Fruit fly (Drosophila melanogaster) whole organism, adult: ENCODE measurements around the gene AIF.
A peak's percentile ranks its signal among the peaks of the same experiment; 100 is the strongest.

Source experiments
- CG11617 ChIP-seq: fragments of 200-800 bp; sonication (Bioruptor generic); optimal IDR thresholded peaks from 2 replicates; lab custom pipeline; 2017; ENCODE audit warnings: mild to moderate bottlenecking, missing biosample characterization, missing genetic modification reagents, missing genetic modification characterization
- CG12768 ChIP-seq: fragments of 200-800 bp; sonication (Bioruptor generic); optimal IDR thresholded peaks from 2 replicates; lab custom pipeline; 2017; ENCODE audit warnings: missing biosample characterization, missing genetic modification characterization, mild to moderate bottlenecking, moderate library complexity, missing genetic modification reagents
- CG14711 ChIP-seq: fragments of 200-800 bp; sonication (Bioruptor generic); optimal IDR thresholded peaks from 2 replicates; lab custom pipeline; 2018; ENCODE audit warnings: missing biosample characterization, mild to moderate bottlenecking, missing genetic modification characterization, moderate library complexity
- CG1620 ChIP-seq: fragments of 200-800 bp; sonication (Bioruptor generic); optimal IDR thresholded peaks from 2 replicates; lab custom pipeline; 2016; ENCODE audit warnings: missing biosample characterization, missing genetic modification characterization
- CG33017 ChIP-seq: fragments of 200-800 bp; sonication (Bioruptor generic); optimal IDR thresholded peaks from 2 replicates; lab custom pipeline; 2018; ENCODE audit warnings: missing biosample characterization, mild to moderate bottlenecking, missing genetic modification characterization, moderate library complexity
- CG5204 ChIP-seq: fragments of 200-800 bp; sonication (Bioruptor generic); optimal IDR thresholded peaks from 2 replicates; lab custom pipeline; 2016; ENCODE audit warnings: missing biosample characterization, missing genetic modification characterization
- CG7045 ChIP-seq: fragments of 200-800 bp; sonication (Bioruptor generic); optimal IDR thresholded peaks from 2 replicates; lab custom pipeline; 2017; ENCODE audit warnings: missing biosample characterization, mild to moderate bottlenecking, missing genetic modification characterization
- CG7101 ChIP-seq: fragments of 200-800 bp; sonication (Bioruptor generic); optimal IDR thresholded peaks from 2 replicates; lab custom pipeline; 2018; ENCODE audit warnings: missing biosample characterization, mild to moderate bottlenecking, missing genetic modification characterization, moderate library complexity
- Clk ChIP-seq: fragments of 200-800 bp; sonication (Bioruptor generic); optimal IDR thresholded peaks from 2 replicates; lab custom pipeline; 2017; ENCODE audit warnings: missing biosample characterization, missing genetic modification characterization
- Crg-1 ChIP-seq: fragments of 200-800 bp; sonication (Bioruptor generic); optimal IDR thresholded peaks from 2 replicates; lab custom pipeline; 2016; ENCODE audit warnings: missing biosample characterization, missing genetic modification characterization
- Hr96 ChIP-seq: fragments of 200-800 bp; sonication (Bioruptor generic); optimal IDR thresholded peaks from 2 replicates; lab custom pipeline; 2016; ENCODE audit warnings: missing biosample characterization, missing genetic modification characterization
- Mnt ChIP-seq: fragments of 200-800 bp; sonication (Bioruptor generic); optimal IDR thresholded peaks from 2 replicates; lab custom pipeline; 2016; ENCODE audit warnings: missing biosample characterization, mild to moderate bottlenecking, missing genetic modification characterization
- bab1 ChIP-seq: fragments of 200-800 bp; sonication (Bioruptor generic); optimal IDR thresholded peaks from 3 replicates; lab custom pipeline; 2019; ENCODE audit warnings: missing biosample characterization, mild to moderate bottlenecking, missing genetic modification characterization, moderate library complexity
- cic ChIP-seq: fragments of 200-800 bp; sonication (Bioruptor generic); optimal IDR thresholded peaks from 2 replicates; lab custom pipeline; 2017; ENCODE audit warnings: missing biosample characterization, mild to moderate bottlenecking, missing genetic modification characterization, moderate library complexity
- cnc ChIP-seq, 2 experiments: fragments of >200 bp; optimal IDR thresholded peaks; 2 replicates each; lab custom pipeline; 2017
- kay ChIP-seq: fragments of 200-800 bp; sonication (Bioruptor generic); peaks from one replicate; lab custom pipeline; 2016; ENCODE audit warnings: missing biosample characterization, missing genetic modification characterization, borderline replicate concordance
- ovo ChIP-seq: fragments of 200-800 bp; sonication (Bioruptor generic); optimal IDR thresholded peaks from 2 replicates; lab custom pipeline; 2016; ENCODE audit warnings: missing biosample characterization, missing genetic modification characterization
- pad ChIP-seq: fragments of 200-800 bp; sonication (Bioruptor generic); optimal IDR thresholded peaks from 3 replicates; lab custom pipeline; 2017; ENCODE audit warnings: missing biosample characterization, missing genetic modification characterization, mild to moderate bottlenecking, moderate library complexity, missing genetic modification reagents
- tj ChIP-seq: fragments of 200-800 bp; sonication (Bioruptor generic); optimal IDR thresholded peaks from 3 replicates; lab custom pipeline; 2017; ENCODE audit warnings: missing biosample characterization, mild to moderate bottlenecking, missing genetic modification characterization, moderate library complexity
- toe ChIP-seq: fragments of 200-800 bp; sonication (Bioruptor generic); optimal IDR thresholded peaks from 2 replicates; lab custom pipeline; 2016; ENCODE audit warnings: missing biosample characterization, missing genetic modification characterization

The AIF gene

DNA sequence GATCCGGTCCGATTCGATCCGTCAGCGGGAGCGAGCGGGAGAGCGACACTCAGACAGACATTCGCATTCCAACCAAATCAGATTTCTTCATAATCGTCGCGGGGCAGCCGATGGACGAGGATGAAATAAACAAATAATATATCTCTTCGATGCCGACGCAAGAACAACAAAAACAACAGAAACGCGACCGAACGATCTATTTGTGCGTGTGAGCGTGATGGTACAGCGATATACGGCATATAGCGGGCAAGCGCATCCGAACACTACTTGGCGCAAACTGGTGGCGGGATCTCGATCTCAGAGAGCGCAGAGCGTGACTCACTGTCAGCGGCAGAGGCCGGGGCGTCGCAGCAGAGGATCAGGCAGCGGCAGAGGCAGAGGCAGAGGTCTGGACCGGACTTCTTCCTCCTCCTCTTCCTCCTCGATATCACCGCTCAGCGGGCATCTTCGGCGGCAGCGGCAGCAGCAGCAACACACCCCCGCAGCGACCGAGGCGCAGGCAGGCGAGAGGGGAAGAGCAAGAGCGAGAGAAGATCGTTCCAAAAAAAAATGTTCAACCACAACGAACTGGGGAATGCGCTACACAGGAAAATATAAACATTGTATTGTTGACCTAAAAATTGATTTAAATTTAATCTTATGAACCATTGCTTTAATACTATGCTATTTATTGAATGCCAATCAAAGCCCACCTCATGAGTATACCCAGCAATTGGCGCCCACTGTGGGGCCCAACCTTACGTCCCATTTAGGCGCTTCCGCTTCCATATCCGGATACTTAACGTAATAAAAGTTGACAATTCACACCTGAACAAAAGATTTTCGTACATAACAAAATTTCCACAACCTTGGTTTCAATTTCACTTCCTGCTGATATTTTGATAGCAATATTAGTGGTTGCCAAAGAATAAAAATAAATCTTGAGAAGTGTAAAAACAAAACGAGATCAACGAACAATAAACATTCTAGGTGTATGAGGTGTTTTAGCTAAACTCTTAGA lies 10.0 kb downstream of the AIF start:
- TF ChIP-seq bab1 (no peak), CG7101 (no peak), kay (GFP tag; lab: Kevin White, UChicago) (peak; percentile 75), CG1620 (no peak), CG12768 (GFP tag; lab: Kevin White, UChicago) (no peak), ovo (peak; percentile 13), cic (GFP tag; lab: Kevin White, UChicago) (peak; percentile 16)

DNA sequence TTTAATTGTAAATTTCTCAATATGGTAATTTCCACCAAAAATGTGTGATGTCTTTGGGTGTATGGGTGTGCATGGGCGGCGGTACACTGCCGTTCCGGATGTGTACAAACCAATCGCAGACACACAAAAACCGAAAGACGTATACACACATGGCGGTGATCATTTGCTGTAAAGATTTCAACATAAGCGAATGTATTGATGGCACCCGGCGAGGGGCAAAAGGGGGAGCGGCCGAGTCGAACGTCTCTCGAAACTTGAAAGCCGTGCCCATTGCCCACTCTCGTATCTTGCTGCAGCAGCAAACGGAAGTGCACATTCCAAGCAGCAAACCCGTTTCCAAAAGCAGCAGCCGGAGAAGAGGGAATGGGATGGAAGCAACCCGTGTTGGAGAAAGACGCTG lies 10.7 kb downstream of the AIF start:
- TF ChIP-seq CG14711 (tag; lab: Kevin White, UChicago) (no peak), Clk (GFP tag; lab: Kevin White, UChicago) (no peak), Mnt (no peak), Hr96 (no peak), CG5204 (GFP tag; lab: Kevin White, UChicago) (no peak), pad (GFP tag; lab: Kevin White, UChicago) (no peak), CG33017 (no peak), tj (GFP tag; lab: Kevin White, UChicago) (no peak), CG7045 (GFP tag; lab: Kevin White, UChicago) (no peak), CG11617 (GFP tag; lab: Kevin White, UChicago) (no peak)

DNA sequence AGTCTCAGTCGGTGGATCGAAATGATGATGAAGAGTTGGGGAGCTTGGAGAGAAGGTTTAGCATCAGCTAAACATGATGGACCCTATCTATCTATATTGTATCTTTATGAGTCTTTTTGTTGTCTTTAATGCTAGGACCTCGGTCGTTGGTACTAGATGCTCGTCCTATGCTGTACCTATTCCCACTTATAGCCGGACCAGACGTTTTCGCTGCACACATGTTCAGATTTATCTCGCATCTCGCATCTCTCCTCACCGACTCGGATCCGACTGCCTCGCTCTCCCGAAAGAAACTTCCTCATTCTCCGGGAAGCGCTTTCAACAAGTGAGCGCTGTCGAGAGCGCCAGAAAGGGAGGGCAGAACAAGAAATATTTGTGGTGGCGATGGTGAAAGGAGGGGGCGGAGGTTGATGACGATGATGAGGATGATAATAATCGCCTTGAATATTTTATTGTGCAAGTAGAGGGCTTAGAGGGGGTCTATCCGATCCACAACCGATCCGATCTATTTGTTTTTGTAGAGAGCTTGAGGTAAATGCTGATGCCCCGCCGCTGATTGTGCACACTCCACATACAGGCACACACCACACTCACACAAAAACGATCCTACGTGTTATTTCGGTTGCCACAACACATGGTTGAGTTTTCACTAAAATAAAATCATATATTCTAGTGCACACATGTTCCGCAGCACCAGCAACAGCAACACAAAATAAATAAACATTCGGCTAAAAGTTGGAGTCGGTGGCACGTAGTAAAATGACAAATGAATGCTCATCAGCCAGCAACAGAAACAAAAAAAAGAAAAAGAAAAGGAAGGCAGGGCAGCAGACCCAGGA lies 11.4 kb downstream of the AIF start:
- TF ChIP-seq cic (GFP tag; lab: Kevin White, UChicago) (peak; percentile 39), Crg-1 (GFP tag; lab: Kevin White, UChicago) (no peak), CG5204 (GFP tag; lab: Kevin White, UChicago) (no peak)

DNA sequence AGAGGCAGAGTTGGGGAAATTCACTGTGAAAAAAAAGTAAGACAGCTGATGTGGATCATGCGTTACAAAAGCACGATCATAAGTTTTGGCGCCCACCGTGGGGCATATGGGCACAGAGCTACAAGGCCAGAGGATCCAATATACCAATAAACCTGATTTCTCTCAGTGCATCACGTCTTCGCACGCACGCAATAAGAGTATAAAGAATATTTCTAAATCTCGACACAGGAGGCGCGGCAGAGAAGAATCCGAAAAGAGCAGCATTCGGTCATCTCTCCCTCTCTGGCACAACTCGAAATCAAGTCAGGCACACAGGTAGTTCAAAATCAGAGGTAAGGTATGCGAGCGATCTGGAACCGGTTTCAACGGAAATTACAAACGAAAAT lies 12.0 kb downstream of the AIF start:
- TF ChIP-seq Hr96 (no peak), toe (GFP tag; lab: Kevin White, UChicago) (no peak), pad (GFP tag; lab: Kevin White, UChicago) (no peak), CG33017 (no peak), CG7045 (GFP tag; lab: Kevin White, UChicago) (no peak), CG12768 (GFP tag; lab: Kevin White, UChicago) (no peak), CG5204 (GFP tag; lab: Kevin White, UChicago) (no peak), cic (GFP tag; lab: Kevin White, UChicago) (no peak), Clk (GFP tag; lab: Kevin White, UChicago) (no peak), CG11617 (GFP tag; lab: Kevin White, UChicago) (no peak), bab1 (no peak), Mnt (no peak), CG14711 (tag; lab: Kevin White, UChicago) (no peak), CG7101 (no peak), cnc (optimal IDR thresholded peaks at IDR 0.05; lab: Kevin White, UChicago) (no peak), Crg-1 (GFP tag; lab: Kevin White, UChicago) (no peak), CG1620 (no peak), ovo (no peak), kay (GFP tag; lab: Kevin White, UChicago) (no peak)

DNA sequence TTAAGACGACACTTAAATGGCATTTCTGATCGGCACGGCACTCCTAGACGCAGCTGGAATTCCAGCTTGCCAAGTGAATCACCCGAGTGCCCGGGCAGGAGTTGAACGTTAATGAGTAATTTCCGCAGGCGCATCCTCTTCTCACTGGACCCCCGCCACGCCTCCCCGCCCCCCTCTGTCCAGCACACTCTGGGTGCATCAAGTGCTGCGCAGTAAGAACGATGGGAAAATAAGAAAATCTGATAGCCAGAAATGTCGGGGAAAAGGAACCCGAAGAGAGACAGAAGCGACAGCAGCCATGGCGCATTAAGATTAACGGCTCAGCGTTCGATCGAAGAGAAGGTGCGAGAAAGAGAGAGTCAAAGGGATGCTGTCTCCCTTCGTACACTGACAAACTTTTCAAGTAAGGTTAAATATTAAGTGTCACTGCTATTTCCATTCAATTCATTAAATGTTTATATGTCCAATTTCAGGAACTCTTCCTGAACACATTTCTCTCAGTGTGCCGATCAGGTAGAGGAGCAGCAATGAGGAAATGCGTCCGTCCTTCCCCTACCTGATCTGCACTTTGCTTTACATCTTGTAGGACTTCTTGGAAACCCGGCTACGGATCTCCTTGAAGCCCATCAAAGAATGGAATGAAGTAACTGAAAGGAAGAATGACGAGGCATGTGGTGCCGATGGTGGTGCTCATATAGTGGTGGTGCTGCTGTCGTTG lies 13.1 kb downstream of the AIF start:
- TF ChIP-seq pad (GFP tag; lab: Kevin White, UChicago) (peak; percentile 3), CG14711 (tag; lab: Kevin White, UChicago) (no peak)

DNA sequence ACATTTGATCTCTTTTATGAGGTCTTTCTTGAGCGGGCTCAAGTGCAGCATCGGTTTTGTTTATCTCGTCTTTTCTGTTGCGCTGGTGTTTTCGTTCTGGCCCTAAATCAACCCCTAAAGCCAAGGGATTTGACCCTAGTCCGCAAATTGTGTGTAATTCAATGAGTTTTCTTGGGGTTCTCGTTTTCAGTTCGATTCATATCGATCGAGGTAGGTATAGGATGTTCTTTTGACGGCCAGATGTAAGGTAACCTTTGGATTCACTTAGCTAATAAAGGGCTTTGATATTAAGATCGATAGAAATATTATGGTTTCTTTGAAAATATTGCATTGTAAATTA lies 13.7 kb downstream of the AIF start:
- TF ChIP-seq kay (GFP tag; lab: Kevin White, UChicago), result no peak
- TF ChIP-seq bab1, result no peak

DNA sequence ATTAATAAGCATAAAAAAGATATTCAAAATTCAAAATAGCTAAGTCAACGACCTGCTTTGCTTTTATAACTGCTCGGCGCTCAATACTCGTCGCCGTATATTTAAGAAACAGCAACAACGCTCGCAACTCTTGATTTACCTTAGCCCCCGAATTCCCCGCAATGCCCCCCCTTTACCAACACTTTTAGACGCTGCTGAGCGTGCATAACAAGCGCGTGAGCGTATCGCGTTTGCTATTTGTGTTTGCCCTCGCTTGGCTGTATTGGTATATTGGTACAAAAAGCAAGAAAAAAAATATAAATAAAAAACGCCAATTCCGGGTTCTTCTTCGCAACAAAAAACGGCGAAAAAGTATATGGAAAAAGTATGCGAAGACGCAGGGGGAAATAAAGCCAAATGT lies 14.3 kb downstream of the AIF start:
- TF ChIP-seq CG33017, result no peak
- TF ChIP-seq Mnt, result peak; percentile 69
- no peak for TF ChIP-seq cnc (optimal IDR thresholded peaks at IDR 0.05; lab: Kevin White, UChicago)
- TF ChIP-seq kay (GFP tag; lab: Kevin White, UChicago), result no peak
- TF ChIP-seq Crg-1 (GFP tag; lab: Kevin White, UChicago), result no peak
- TF ChIP-seq CG11617 (GFP tag; lab: Kevin White, UChicago), result peak; percentile 56
- peak; percentile 19 for TF ChIP-seq CG7101
- TF ChIP-seq pad (GFP tag; lab: Kevin White, UChicago), result peak; percentile 19
- no peak for TF ChIP-seq CG7045 (GFP tag; lab: Kevin White, UChicago)
- TF ChIP-seq CG12768 (GFP tag; lab: Kevin White, UChicago), result peak; percentile 27
- TF ChIP-seq CG5204 (GFP tag; lab: Kevin White, UChicago), result no peak
- peak; percentile 100 for TF ChIP-seq tj (GFP tag; lab: Kevin White, UChicago)
- no peak for TF ChIP-seq Hr96
- TF ChIP-seq cic (GFP tag; lab: Kevin White, UChicago), result peak; percentile 51
- TF ChIP-seq CG1620, result peak; percentile 6
- TF ChIP-seq Clk (GFP tag; lab: Kevin White, UChicago), result no peak
- TF ChIP-seq bab1, result peak; percentile 31
- peak; percentile 4 for TF ChIP-seq toe (GFP tag; lab: Kevin White, UChicago)
- no peak for TF ChIP-seq ovo
- peak; percentile 26 for TF ChIP-seq CG14711 (tag; lab: Kevin White, UChicago)
